Worm (Caenorhabditis elegans): Measurements from ENCODE around the gene T22F3.8.

Gene T22F3.8

ce11 chrV:3644193-3644693 is 39.0 kb upstream of the T22F3.8 start, which contains the start of gene F59B1.8 (continued):
- TF ChIP-seq mel-28 (tag; optimal IDR thresholded peaks at IDR 0.05; ENCODE audit: borderline replicate concordance) = no peak
- no peak for TF ChIP-seq snpc-1.1 (tag; optimal IDR thresholded peaks at IDR 0.05; ENCODE audit: insufficient read depth)
- TF ChIP-seq zim-3 (tag; optimal IDR thresholded peaks at IDR 0.05) = no peak
- no peak for TF ChIP-seq sdz-38 (tag; optimal IDR thresholded peaks at IDR 0.05)
- no peak for TF ChIP-seq attf-3 (GFP tag; conservative IDR thresholded peaks at IDR 0.05)
- no peak for TF ChIP-seq sptf-2 (GFP tag; optimal IDR thresholded peaks at IDR 0.05)
- TF ChIP-seq nhr-80 (tag; optimal IDR thresholded peaks at IDR 0.05) = peak; percentile 83
- TF ChIP-seq dox-1 (GFP tag; IDR thresholded peaks at IDR 0.05) = peak; percentile 49; the same call in 1 of the 2 replicates
- no peak for TF ChIP-seq F33H1.4 (GFP tag; IDR thresholded peaks at IDR 0.05)

- TF ChIP-seq zim-3 (tag; optimal IDR thresholded peaks at IDR 0.05) (no peak), attf-6 (GFP tag; IDR thresholded peaks at IDR 0.05) (no peak), ceh-91 (GFP tag; IDR thresholded peaks at IDR 0.05) (no peak), Y95B8A.8 (GFP tag; IDR thresholded peaks at IDR 0.05) (no peak), ceh-40 (GFP tag; IDR thresholded peaks at IDR 0.05) (no peak), let-607 (tag; optimal IDR thresholded peaks at IDR 0.05) (no peak), F57A8.1 (GFP tag; optimal IDR thresholded peaks at IDR 0.05) (no peak), dox-1 (GFP tag; IDR thresholded peaks at IDR 0.05) (no peak), B0019.2 (GFP tag; conservative IDR thresholded peaks at IDR 0.05) (no peak), F52B5.7 (tag; optimal IDR thresholded peaks at IDR 0.05) (no peak), nfya-1 (tag; optimal IDR thresholded peaks at IDR 0.05; ENCODE audit: borderline replicate concordance, insufficient read depth) (no peak), somi-1 (GFP tag; optimal IDR thresholded peaks at IDR 0.05) (no peak), madf-3 (GFP tag; IDR thresholded peaks at IDR 0.05) (no peak), unc-62 (GFP tag; optimal IDR thresholded peaks at IDR 0.05) (no peak), Y56A3A.18 (GFP tag; IDR thresholded peaks at IDR 0.05) (no peak), ceh-100 (GFP tag; IDR thresholded peaks at IDR 0.05) (no peak), lin-26 (GFP tag; IDR thresholded peaks at IDR 0.05) (no peak), lsl-1 (GFP tag; optimal IDR thresholded peaks at IDR 0.05) (no peak)
These were observed 34.6 kb upstream of the T22F3.8 start for ce11 chrV:3639873-3640272.

- TF ChIP-seq lsy-27 (tag; optimal IDR thresholded peaks at IDR 0.05; ENCODE audit: borderline replicate concordance, insufficient read depth) = no peak
These were observed 31.9 kb upstream of the T22F3.8 start, which contains the start of gene srx-41 for ce11 chrV:3637086-3637485. srx-41 (minus strand) TSS chrV:3637186.

ce11 chrV:3634293-3635016 is 29.2 kb upstream of the T22F3.8 start:
- TF ChIP-seq nhr-90 (tag; optimal IDR thresholded peaks at IDR 0.05) (peak; percentile 87), Y53F4B.3 (GFP tag; IDR thresholded peaks at IDR 0.05) (no peak), nfyb-1 (GFP tag; IDR thresholded peaks at IDR 0.05) (peak; percentile 84), F39B2.1 (GFP tag; IDR thresholded peaks at IDR 0.05) (0 out of 2 replicates have a peak, but pooled peaks have one; percentile 62), dox-1 (GFP tag; IDR thresholded peaks at IDR 0.05) (peak; percentile 44; the same call in 1 of the 2 replicates), tbp1 (GFP tag; optimal IDR thresholded peaks at IDR 0.05) (peak; percentile 41), atf-7 (tag; optimal IDR thresholded peaks at IDR 0.05) (peak; percentile 91), cebp-2 (GFP tag; IDR thresholded peaks at IDR 0.05) (0 out of 2 replicates have a peak, but pooled peaks have one; percentile 56), B0336.3 (GFP tag; IDR thresholded peaks at IDR 0.05) (peak; percentile 92), rec-8 (tag; optimal IDR thresholded peaks at IDR 0.05) (no peak), tlf-1 (GFP tag; optimal IDR thresholded peaks at IDR 0.05) (peak; percentile 62), mcd-1 (GFP tag; IDR thresholded peaks at IDR 0.05) (peak; percentile 22; the same call in 1 of the 2 replicates), nhr-80 (tag; optimal IDR thresholded peaks at IDR 0.05) (peak; percentile 75), nfya-1 (tag; optimal IDR thresholded peaks at IDR 0.05; ENCODE audit: borderline replicate concordance, insufficient read depth) (no peak), B0261.1 (tag; optimal IDR thresholded peaks at IDR 0.05) (no peak), lag-1 (GFP tag; IDR thresholded peaks at IDR 0.05) (no peak), Y53G8AR.9 (GFP tag; conservative IDR thresholded peaks at IDR 0.05) (peak; percentile 88; the same call in 1 of the 2 replicates), lsy-27 (tag; optimal IDR thresholded peaks at IDR 0.05; ENCODE audit: borderline replicate concordance, insufficient read depth) (no peak), attf-5 (GFP tag; optimal IDR thresholded peaks at IDR 0.05) (peak; percentile 48)

Data from whole organism, young adult.